Worm (Caenorhabditis elegans) whole organism, L4/young adult: Measurements from ENCODE around the gene Y57G11C.1130.

Source experiments
- dao-5 ChIP-seq: sonication (generic microtip); optimal IDR thresholded peaks from 2 replicates; lab custom pipeline; 2016; ENCODE audit warnings: missing genotype, missing genetic modification characterization, moderate library complexity, missing compliant biosample characterization
- him-1 ChIP-seq: sonication (generic microtip); optimal IDR thresholded peaks from 2 replicates; lab custom pipeline; 2016; ENCODE audit warnings: missing genotype, missing genetic modification reagents, missing genetic modification characterization, missing compliant biosample characterization

DNA sequence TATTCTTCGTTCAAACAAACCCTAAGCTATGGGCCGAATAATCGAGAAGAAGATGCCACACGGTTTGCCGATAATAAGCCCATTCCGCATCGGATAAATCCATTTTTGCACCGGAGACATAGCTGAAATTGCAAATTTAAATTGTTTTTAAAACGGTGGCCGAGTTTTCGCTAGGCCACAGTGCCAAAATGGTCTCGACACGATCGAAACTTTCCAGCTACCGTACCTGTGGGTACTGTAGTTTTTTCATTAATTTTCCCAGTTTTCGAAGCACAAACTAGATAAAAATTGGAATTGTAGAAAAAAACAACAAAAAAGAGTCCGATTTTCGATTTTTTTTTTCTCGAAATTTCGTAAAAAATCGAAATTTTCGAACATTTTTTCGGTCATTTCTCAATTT, 45.9 kb downstream of the Y57G11C.1130 start:
- no peak for TF ChIP-seq dao-5 (tag; lab: Kevin White, UChicago)
- TF ChIP-seq him-1 (tag; lab: Kevin White, UChicago): no peak
